Worm (Caenorhabditis elegans) whole organism, L3 larva: Measurements from ENCODE around the gene C41G11.1.

Source experiments
- ama-1 ChIP-seq: fragments of 150-350 bp; optimal IDR thresholded peaks from 2 replicates; lab custom pipeline; 2018
- ceh-9 ChIP-seq: sonication (generic microtip); optimal IDR thresholded peaks from 2 replicates; lab custom pipeline; 2018; ENCODE audit warnings: missing biosample characterization, missing genetic modification characterization
- daf-12 ChIP-seq: fragments of 150-350 bp; optimal IDR thresholded peaks from 2 replicates; lab custom pipeline; 2014; ENCODE audit warnings: missing biosample characterization, missing genetic modification reagents, missing genetic modification characterization
- jun-1 ChIP-seq: fragments of 150-350 bp; optimal IDR thresholded peaks from 2 replicates; lab custom pipeline; 2014; ENCODE audit warnings: missing biosample characterization, missing genetic modification reagents, missing genetic modification characterization
- lin-15B ChIP-seq: fragments of 150-350 bp; optimal IDR thresholded peaks from 2 replicates; lab custom pipeline; 2014; ENCODE audit warnings: missing biosample characterization, missing genetic modification characterization
- lin-39 ChIP-seq: fragments of 150-350 bp; optimal IDR thresholded peaks from 2 replicates; lab custom pipeline; 2018; ENCODE audit warnings: missing biosample characterization, missing genetic modification reagents, missing genetic modification characterization
- nhr-28 ChIP-seq: fragments of 150-350 bp; optimal IDR thresholded peaks from 2 replicates; lab custom pipeline; 2014; ENCODE audit warnings: missing biosample characterization, missing genetic modification characterization
- pha-4 ChIP-seq: fragments of 150-350 bp; optimal IDR thresholded peaks from 2 replicates; lab custom pipeline; 2014; ENCODE audit warnings: missing biosample characterization, missing genetic modification reagents, missing genetic modification characterization
- pqm-1 ChIP-seq: fragments of 150-350 bp; optimal IDR thresholded peaks from 2 replicates; lab custom pipeline; 2017; ENCODE audit warnings: missing biosample characterization, missing genetic modification characterization, inconsistent platforms
- skn-1 ChIP-seq: fragments of 150-350 bp; optimal IDR thresholded peaks from 2 replicates; lab custom pipeline; 2014; ENCODE audit warnings: missing biosample characterization, missing genetic modification characterization
- snpc-4 ChIP-seq: fragments of 150-350 bp; optimal IDR thresholded peaks from 2 replicates; lab custom pipeline; 2014; ENCODE audit warnings: missing biosample characterization, missing genetic modification characterization
- unc-39 ChIP-seq: sonication (generic microtip); optimal IDR thresholded peaks from 4 replicates; lab custom pipeline; 2017; ENCODE audit warnings: missing biosample characterization, missing genetic modification characterization
- zag-1 ChIP-seq: fragments of 150-350 bp; optimal IDR thresholded peaks from 2 replicates; lab custom pipeline; 2014; ENCODE audit warnings: missing biosample characterization, missing genetic modification characterization
- ztf-4 ChIP-seq: fragments of 150-350 bp; optimal IDR thresholded peaks from 2 replicates; lab custom pipeline; 2014; ENCODE audit warnings: missing biosample characterization, missing genetic modification characterization

- TF ChIP-seq jun-1 (tag; lab: Kevin White, UChicago) = no peak
- no peak for TF ChIP-seq unc-39
- TF ChIP-seq daf-12 = no peak
- no peak for TF ChIP-seq nhr-28 (tag; lab: Kevin White, UChicago)
- no peak for TF ChIP-seq lin-39 (tag; lab: Kevin White, UChicago)
- no peak for TF ChIP-seq skn-1
- no peak for TF ChIP-seq zag-1 (tag; lab: Kevin White, UChicago)
- TF ChIP-seq pqm-1 (tag; lab: Kevin White, UChicago) = no peak
- no peak for TF ChIP-seq lin-15B (tag; lab: Kevin White, UChicago)
- no peak for TF ChIP-seq ceh-9
- no peak for TF ChIP-seq ztf-4 (tag; lab: Kevin White, UChicago)
- TF ChIP-seq ama-1 (lab: Kevin White, UChicago) = no peak
- TF ChIP-seq pha-4 (tag; lab: Kevin White, UChicago) = no peak
- TF ChIP-seq snpc-4 (tag; lab: Kevin White, UChicago) = no peak
Observed at ce11 chrX:5699555-5699954, 20.5 kb downstream of the C41G11.1 start.
